Fruit fly (Drosophila melanogaster): Measurements from ENCODE around the gene CG12986.

Gene CG12986

DNA sequence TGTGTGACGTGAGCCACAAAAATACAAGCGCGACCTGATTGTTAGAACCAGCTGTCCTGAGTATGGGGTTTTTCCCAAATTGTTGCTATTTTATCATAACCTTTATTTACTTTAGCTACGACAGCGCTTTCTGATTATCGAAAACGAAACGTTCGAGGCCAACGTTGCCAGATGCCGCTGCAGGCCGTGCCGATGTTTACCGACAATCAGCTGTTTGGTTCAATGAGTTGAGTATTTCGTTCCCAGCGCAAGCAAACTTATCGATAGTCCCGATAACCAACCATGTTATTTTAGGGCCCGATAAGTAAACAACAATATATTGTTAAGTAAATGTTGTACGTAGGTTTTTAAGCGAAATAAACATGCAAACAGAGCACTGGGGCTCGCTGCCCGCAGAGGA is 30.7 kb upstream of the CG12986 start, which contains the start of the genes CG15814 and Spt7 (continued):
- peak; percentile 50 for TF ChIP-seq Mad (GFP tag; optimal IDR thresholded peaks at IDR 0.05)
- TF ChIP-seq Ssrp (tag; optimal IDR thresholded peaks at IDR 0.05), result no peak
- TF ChIP-seq CG11247 (GFP tag; IDR thresholded peaks at IDR 0.05), result 0 out of 2 replicates have a peak, but pooled peaks have one; percentile 10
- TF ChIP-seq Mrtf (GFP tag; IDR thresholded peaks at IDR 0.05), result no peak
- peak; percentile 81 for TF ChIP-seq CG7963 (GFP tag; IDR thresholded peaks at IDR 0.05; ENCODE audit: partially characterized antibody)
- no peak for TF ChIP-seq jigr1 (GFP tag; IDR thresholded peaks at IDR 0.05)
- no peak for TF ChIP-seq CG15479 (GFP tag; optimal IDR thresholded peaks at IDR 0.05)
- no peak for TF ChIP-seq CG9437 (GFP tag; optimal IDR thresholded peaks at IDR 0.05)
- TF ChIP-seq CG34224 (GFP tag; IDR thresholded peaks at IDR 0.05; ENCODE audit: partially characterized antibody), result peak; percentile 89
- TF ChIP-seq pum (GFP tag; optimal IDR thresholded peaks at IDR 0.05), result no peak
- peak; percentile 18; the same call in 1 of the 2 replicates for TF ChIP-seq CG14014 (GFP tag; IDR thresholded peaks at IDR 0.05)
- TF ChIP-seq Ets65A (GFP tag), result no peak
- TF ChIP-seq pan (optimal IDR thresholded peaks at IDR 0.05), result no peak
- TF ChIP-seq pan (GFP tag; optimal IDR thresholded peaks at IDR 0.05 in 1 of 2, IDR thresholded peaks at IDR 0.05 in 1 of 2), result peak in 1 of 2 experiments; percentile 8
- TF ChIP-seq tll (GFP tag; optimal IDR thresholded peaks at IDR 0.05), result no peak
- peak; percentile 22 for TF ChIP-seq CG8290 (GFP tag; optimal IDR thresholded peaks at IDR 0.05)
- no peak for TF ChIP-seq CG8290 (tag; optimal IDR thresholded peaks at IDR 0.05)
- TF ChIP-seq CG12236 (GFP tag; optimal IDR thresholded peaks at IDR 0.05), result peak; percentile 37
- no peak for TF ChIP-seq dmrt99B (tag; optimal IDR thresholded peaks at IDR 0.05)
- TF ChIP-seq HHEX (GFP tag; optimal IDR thresholded peaks at IDR 0.05), result peak; percentile 30
- TF ChIP-seq NfI (GFP tag; optimal IDR thresholded peaks at IDR 0.05), result peak; percentile 34
- peak; percentile 81 for TF ChIP-seq trem (tag; optimal IDR thresholded peaks at IDR 0.05)
- TF ChIP-seq ssp (GFP tag; IDR thresholded peaks at IDR 0.05), result no peak
- peak; percentile 6 for TF ChIP-seq repo (GFP tag; optimal IDR thresholded peaks at IDR 0.05)
- peak; percentile 84 for TF ChIP-seq Sry-δ (GFP tag; optimal IDR thresholded peaks at IDR 0.05)
- TF ChIP-seq CG11093 (GFP tag; IDR thresholded peaks at IDR 0.05), result no peak
- no peak for TF ChIP-seq NK7.1 (GFP tag; optimal IDR thresholded peaks at IDR 0.05)
- TF ChIP-seq ERR (GFP tag; optimal IDR thresholded peaks at IDR 0.05), result peak; percentile 13
- no peak for TF ChIP-seq tgo (GFP tag; IDR thresholded peaks at IDR 0.05)
- TF ChIP-seq fru (optimal IDR thresholded peaks at IDR 0.05), result no peak
- peak; percentile 26 for TF ChIP-seq slp2 (GFP tag; optimal IDR thresholded peaks at IDR 0.05)
- no peak for TF ChIP-seq Optix (GFP tag; IDR thresholded peaks at IDR 0.05)
- TF ChIP-seq Hr51 (GFP tag; optimal IDR thresholded peaks at IDR 0.05), result peak in 1 of 2 experiments; percentile 38
- no peak for TF ChIP-seq rib (GFP tag; IDR thresholded peaks at IDR 0.05)
- no peak for TF ChIP-seq CG1529 (GFP tag; optimal IDR thresholded peaks at IDR 0.05)
- TF ChIP-seq Chrac-16 (GFP tag; optimal IDR thresholded peaks at IDR 0.05), result no peak
- TF ChIP-seq CG31441 (GFP tag; IDR thresholded peaks at IDR 0.05), result no peak
- peak; percentile 58 for TF ChIP-seq CG10209 (GFP tag; optimal IDR thresholded peaks at IDR 0.05)
- TF ChIP-seq knrl (GFP tag; IDR thresholded peaks at IDR 0.05; ENCODE audit: partially characterized antibody), result peak; percentile 87
- TF ChIP-seq row (GFP tag; IDR thresholded peaks at IDR 0.05), result peak; percentile 45; the same call in 1 of the 3 replicates
- peak; percentile 89 for TF ChIP-seq CG6791 (GFP tag; IDR thresholded peaks at IDR 0.05; ENCODE audit: partially characterized antibody)
- no peak for TF ChIP-seq salm (tag; optimal IDR thresholded peaks at IDR 0.05)
- TF ChIP-seq CG10321 (GFP tag; IDR thresholded peaks at IDR 0.05), result no peak
- peak; percentile 47 for TF ChIP-seq CG2120 (GFP tag; optimal IDR thresholded peaks at IDR 0.05)
- TF ChIP-seq Xbp1 (GFP tag; optimal IDR thresholded peaks at IDR 0.05), result no peak
- no peak for TF ChIP-seq CG7271 (tag; optimal IDR thresholded peaks at IDR 0.05)
- TF ChIP-seq Atf-2 (GFP tag; optimal IDR thresholded peaks at IDR 0.05), result no peak
- no peak for TF ChIP-seq Sox100B (GFP tag; optimal IDR thresholded peaks at IDR 0.05)
- peak; percentile 6 for TF ChIP-seq CG7928 (GFP tag; optimal IDR thresholded peaks at IDR 0.05)
- TF ChIP-seq her (GFP tag; optimal IDR thresholded peaks at IDR 0.05), result peak; percentile 53
- no peak for TF ChIP-seq CkIIα-i1 (GFP tag; IDR thresholded peaks at IDR 0.05)
- no peak for TF ChIP-seq CG18476 (GFP tag; optimal IDR thresholded peaks at IDR 0.05)
